Worm (Caenorhabditis elegans): ENCODE results near the gene C35D10.5.

C35D10.5 gene

ce11 chrIII:4863127-4863526, 976 bp downstream of the C35D10.5 start, which contains the start of gene coq-8:
Gene coq-8 (plus strand): TSS chrIII:4863427.
- TF ChIP-seq Y48G9A.11 (GFP tag; IDR thresholded peaks at IDR 0.05) = no peak
- TF ChIP-seq pha-4 (GFP tag; IDR thresholded peaks at IDR 0.05) = no peak
- TF ChIP-seq pha-4 (tag; optimal IDR thresholded peaks at IDR 0.05) = no peak
- TF ChIP-seq lsy-2 (tag; optimal IDR thresholded peaks at IDR 0.05) = no peak
- TF ChIP-seq zip-2 (tag; optimal IDR thresholded peaks at IDR 0.05) = no peak
- TF ChIP-seq unc-130 (GFP tag; optimal IDR thresholded peaks at IDR 0.05) = no peak
- TF ChIP-seq D1046.2 (GFP tag; IDR thresholded peaks at IDR 0.05) = no peak
- TF ChIP-seq mxl-2 (GFP tag; conservative IDR thresholded peaks at IDR 0.05) = no peak
- no peak for TF ChIP-seq daf-19 (GFP tag; conservative IDR thresholded peaks at IDR 0.05)
- TF ChIP-seq snpc-1.2 (GFP tag; IDR thresholded peaks at IDR 0.05) = no peak
- no peak for TF ChIP-seq F10B5.3 (tag; optimal IDR thresholded peaks at IDR 0.05)
- TF ChIP-seq spr-3 (GFP tag; optimal IDR thresholded peaks at IDR 0.05) = no peak
- TF ChIP-seq mes-2 (tag; optimal IDR thresholded peaks at IDR 0.05; ENCODE audit: poor library complexity, severe bottlenecking) = no peak
- TF ChIP-seq F37D6.2 (tag; optimal IDR thresholded peaks at IDR 0.05) = no peak
- no peak for TF ChIP-seq Y75B8A.6 (GFP tag; IDR thresholded peaks at IDR 0.05)
- TF ChIP-seq daf-8 (GFP tag; IDR thresholded peaks at IDR 0.05) = no peak
- no peak for TF ChIP-seq dmd-9 (GFP tag; IDR thresholded peaks at IDR 0.05)
- no peak for TF ChIP-seq daf-12 (tag; optimal IDR thresholded peaks at IDR 0.05)
- no peak for TF ChIP-seq nhr-28 (tag; optimal IDR thresholded peaks at IDR 0.05)
- TF ChIP-seq lin-15B (tag; optimal IDR thresholded peaks at IDR 0.05) = no peak
- TF ChIP-seq tra-1 (GFP tag; IDR thresholded peaks at IDR 0.05) = no peak

DNA sequence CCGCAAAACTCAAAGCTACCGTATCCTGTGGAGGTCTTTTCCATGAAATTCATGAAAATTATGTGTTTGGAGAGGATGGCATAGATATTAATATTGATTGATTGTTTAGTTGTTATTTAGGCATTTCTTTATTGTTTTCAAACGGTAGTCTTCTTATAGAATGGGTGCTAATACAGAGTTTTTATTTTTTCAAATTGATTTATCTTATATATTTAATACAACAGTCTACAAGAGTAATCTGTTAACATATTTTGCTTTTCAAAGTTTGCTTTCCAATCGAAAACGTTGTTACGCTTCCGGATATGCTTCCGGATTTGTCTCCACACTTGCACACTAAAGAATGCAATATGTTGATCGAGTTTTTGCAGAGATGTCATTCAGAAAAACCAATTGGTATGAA, 4.6 kb downstream of the C35D10.5 start, which contains the start of gene C35D10.17:
Gene C35D10.17, plus strand, starts transcription at position 301 of the 400 bp plus-strand sequence.
- TF ChIP-seq ceh-82 (tag; optimal IDR thresholded peaks at IDR 0.05) (no peak), madf-5 (GFP tag; IDR thresholded peaks at IDR 0.05) (no peak), sdz-12 (GFP tag; optimal IDR thresholded peaks at IDR 0.05) (no peak), ceh-32 (tag; optimal IDR thresholded peaks at IDR 0.05; ENCODE audit: poor library complexity) (no peak), nhr-6 (tag; optimal IDR thresholded peaks at IDR 0.05) (no peak), spr-3 (GFP tag; optimal IDR thresholded peaks at IDR 0.05) (no peak)

ce11 chrIII:4868643-4869042, 6.5 kb downstream of the C35D10.5 start, which contains the start of the genes msd-4 and C35D10.3:
Gene msd-4 (minus strand): TSS chrIII:4868743.
Gene C35D10.3 (plus strand): TSS chrIII:4868921.
- no peak for TF ChIP-seq ztf-11 (tag; optimal IDR thresholded peaks at IDR 0.05)
- TF ChIP-seq ama-1 (optimal IDR thresholded peaks at IDR 0.05) = no peak
- no peak for TF ChIP-seq unc-39 (tag; optimal IDR thresholded peaks at IDR 0.05)
- no peak for TF ChIP-seq zip-11 (GFP tag; IDR thresholded peaks at IDR 0.05)
- no peak for TF ChIP-seq dmd-8 (GFP tag; IDR thresholded peaks at IDR 0.05)
- TF ChIP-seq ctbp-1 (GFP tag; IDR thresholded peaks at IDR 0.05) = no peak
- no peak for TF ChIP-seq aly-2 (tag; optimal IDR thresholded peaks at IDR 0.05)
- no peak for TF ChIP-seq jun-1 (tag; optimal IDR thresholded peaks at IDR 0.05)
- TF ChIP-seq nhr-77 (tag; optimal IDR thresholded peaks at IDR 0.05) = no peak

DNA sequence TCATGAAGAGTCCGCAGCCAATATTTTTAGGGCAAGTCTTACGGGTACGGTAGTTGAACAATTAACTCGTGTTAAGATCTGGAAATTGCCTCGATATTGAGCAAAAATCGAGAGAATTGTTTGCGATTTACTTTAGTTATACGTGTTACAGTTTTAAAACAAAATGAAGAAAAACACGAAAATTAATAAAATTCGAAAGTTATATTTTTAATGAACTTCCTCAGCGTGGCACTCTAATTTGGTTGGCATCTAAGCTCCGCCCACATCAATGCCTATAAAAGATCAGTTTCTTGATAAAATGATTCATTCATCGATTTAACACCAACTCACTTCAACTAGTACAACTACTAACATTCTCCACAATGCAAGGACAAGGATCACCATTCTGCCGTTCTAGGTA, 8.3 kb downstream of the C35D10.5 start, which contains the start of gene gipc-1:
Gene gipc-1, plus strand, starts transcription at position 301 of the 400 bp plus-strand sequence.
- TF ChIP-seq lin-13 (GFP tag; optimal IDR thresholded peaks at IDR 0.05) = no peak
- no peak for TF ChIP-seq daf-12 (tag; optimal IDR thresholded peaks at IDR 0.05)
- TF ChIP-seq T20F7.1 (GFP tag; optimal IDR thresholded peaks at IDR 0.05) = no peak
- TF ChIP-seq ztf-7 (tag; optimal IDR thresholded peaks at IDR 0.05) = no peak
- no peak for TF ChIP-seq D1046.2 (GFP tag; IDR thresholded peaks at IDR 0.05)
- no peak for TF ChIP-seq nhr-11 (tag; optimal IDR thresholded peaks at IDR 0.05)
- no peak for TF ChIP-seq nhr-48 (tag; optimal IDR thresholded peaks at IDR 0.05)
- TF ChIP-seq F37D6.2 (tag; optimal IDR thresholded peaks at IDR 0.05) = no peak
- no peak for TF ChIP-seq dve-1 (tag; optimal IDR thresholded peaks at IDR 0.05; ENCODE audit: insufficient read depth)
- no peak for TF ChIP-seq nhr-237 (tag; optimal IDR thresholded peaks at IDR 0.05)
- no peak for TF ChIP-seq rbr-2 (tag; optimal IDR thresholded peaks at IDR 0.05)
- TF ChIP-seq nhr-42 (GFP tag; IDR thresholded peaks at IDR 0.05) = no peak
- TF ChIP-seq lin-29 (GFP tag; IDR thresholded peaks at IDR 0.05) = no peak
- no peak for TF ChIP-seq jun-1 (tag; optimal IDR thresholded peaks at IDR 0.05)
- TF ChIP-seq lim-7 (GFP tag; IDR thresholded peaks at IDR 0.05) = no peak
- TF ChIP-seq lin-1 (GFP tag; IDR thresholded peaks at IDR 0.05) = no peak
- TF ChIP-seq attf-4 (tag; optimal IDR thresholded peaks at IDR 0.05) = no peak
- TF ChIP-seq ceh-20 (GFP tag; IDR thresholded peaks at IDR 0.05) = no peak
- no peak for TF ChIP-seq daf-19 (GFP tag; conservative IDR thresholded peaks at IDR 0.05)

Measured in whole organism, L4 larva.